Worm (Caenorhabditis elegans): ENCODE results near the gene ckb-3.

Gene ckb-3

DNA sequence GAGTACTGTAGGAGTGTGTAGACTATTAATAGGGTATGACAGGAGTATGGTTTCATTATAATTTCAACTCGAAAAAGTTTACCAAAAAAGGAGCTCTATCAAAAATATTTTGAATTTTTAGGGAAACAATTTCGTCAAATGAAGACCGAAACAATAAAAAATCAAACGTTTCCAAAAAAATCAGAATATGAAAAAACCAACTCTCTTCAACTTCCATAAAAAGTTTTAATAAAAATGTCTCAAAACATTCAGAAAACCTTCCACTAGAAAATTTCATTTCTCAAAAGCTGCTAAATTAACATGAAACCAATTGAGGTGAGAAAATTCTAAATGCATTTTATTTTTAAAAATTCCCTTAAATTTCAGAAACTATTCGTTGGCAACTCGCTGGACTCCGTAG lies at the start of gene ckb-3:
Gene ckb-3 (plus strand): TSS at position 301 of the 400 bp plus-strand sequence.
- TF ChIP-seq ref-1 (GFP tag; conservative IDR thresholded peaks at IDR 0.05) = no peak
- no peak for TF ChIP-seq T22C8.4 (GFP tag; IDR thresholded peaks at IDR 0.05)
- TF ChIP-seq ztf-29 (GFP tag; IDR thresholded peaks at IDR 0.05) = no peak
- TF ChIP-seq cog-1 (tag; optimal IDR thresholded peaks at IDR 0.05) = no peak

DNA sequence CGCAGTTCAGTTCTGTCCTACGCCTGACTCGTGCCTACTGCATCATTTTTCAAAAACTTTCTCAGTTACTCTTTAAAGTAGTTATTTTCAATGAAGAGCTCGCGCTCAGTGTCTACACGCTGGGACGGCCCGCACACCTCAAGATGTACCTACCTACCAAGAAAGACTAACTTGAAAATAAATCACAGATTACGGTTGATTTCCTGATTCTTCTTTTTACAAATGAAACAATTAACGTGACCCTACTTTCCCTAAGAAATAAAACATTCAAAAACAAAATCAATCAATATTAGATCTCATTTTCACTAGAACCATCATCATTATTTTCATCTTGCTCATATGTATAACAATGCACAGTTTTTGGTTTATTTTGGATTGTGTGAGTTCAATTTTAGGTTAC lies 49.3 kb upstream of the ckb-3 start, which contains the start of gene H38K22.7:
Gene H38K22.7 (plus strand): TSS at position 301 of the 400 bp plus-strand sequence.
- TF ChIP-seq ztf-29 (GFP tag; IDR thresholded peaks at IDR 0.05) (no peak), cog-1 (tag; optimal IDR thresholded peaks at IDR 0.05) (no peak), T22C8.4 (GFP tag; IDR thresholded peaks at IDR 0.05) (no peak), ztf-23 (GFP tag; IDR thresholded peaks at IDR 0.05) (no peak), tab-1 (GFP tag; IDR thresholded peaks at IDR 0.05) (no peak), ref-1 (GFP tag; conservative IDR thresholded peaks at IDR 0.05) (no peak), klf-2 (GFP tag; conservative IDR thresholded peaks at IDR 0.05) (no peak), flt-1 (GFP tag; IDR thresholded peaks at IDR 0.05) (no peak)

DNA sequence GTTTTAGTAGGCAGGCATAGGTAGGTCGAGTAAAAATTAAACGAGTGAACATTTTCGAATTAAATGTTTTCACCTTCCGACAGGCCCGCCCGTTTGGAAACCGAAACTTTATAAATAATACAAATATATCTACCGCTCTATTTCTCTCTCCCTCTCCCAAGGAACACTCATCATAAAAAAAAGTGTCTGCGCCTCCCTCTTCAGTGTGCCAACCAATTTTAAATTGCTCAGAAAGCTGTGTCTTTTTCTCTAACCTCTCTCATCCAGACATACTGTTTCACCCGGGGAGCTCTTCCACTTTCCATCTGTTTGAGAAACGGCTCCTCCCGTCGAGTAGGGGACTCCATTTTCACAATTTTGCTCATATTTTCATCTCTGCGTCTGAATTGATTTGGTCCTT lies 47.6 kb upstream of the ckb-3 start:
- TF ChIP-seq ztf-29 (GFP tag; IDR thresholded peaks at IDR 0.05) = no peak
- TF ChIP-seq flt-1 (GFP tag; IDR thresholded peaks at IDR 0.05) = no peak
- TF ChIP-seq klf-2 (GFP tag; conservative IDR thresholded peaks at IDR 0.05) = no peak
- no peak for TF ChIP-seq T22C8.4 (GFP tag; IDR thresholded peaks at IDR 0.05)
- no peak for TF ChIP-seq cog-1 (tag; optimal IDR thresholded peaks at IDR 0.05)
- no peak for TF ChIP-seq tab-1 (GFP tag; IDR thresholded peaks at IDR 0.05)
- no peak for TF ChIP-seq ztf-23 (GFP tag; IDR thresholded peaks at IDR 0.05)
- no peak for TF ChIP-seq ref-1 (GFP tag; conservative IDR thresholded peaks at IDR 0.05)
- no peak for TF ChIP-seq med-1 (GFP tag; optimal IDR thresholded peaks at IDR 0.05; ENCODE audit: insufficient read depth)

DNA sequence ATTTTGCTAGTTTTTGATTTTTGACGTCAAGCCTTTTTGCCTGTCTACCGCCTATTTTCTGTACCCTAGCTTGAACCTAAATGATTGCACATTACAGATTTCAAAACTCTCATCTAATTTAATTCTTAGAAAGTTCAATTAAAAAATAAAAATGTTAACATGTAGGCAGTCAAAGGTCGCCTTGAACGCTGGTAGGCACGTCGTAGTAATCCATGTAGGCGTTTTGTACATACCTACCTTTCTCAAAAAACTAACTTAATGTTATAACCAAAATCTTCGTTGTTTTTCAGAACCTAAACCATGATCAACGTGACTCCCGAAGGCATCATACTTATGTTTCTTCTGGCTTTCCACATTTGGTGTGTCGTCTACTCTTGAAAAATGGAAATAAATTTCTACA lies 46.8 kb upstream of the ckb-3 start, which contains the start of gene H38K22.9:
Gene H38K22.9 (plus strand): TSS at position 301 of the 400 bp plus-strand sequence.
- TF ChIP-seq ztf-29 (GFP tag; IDR thresholded peaks at IDR 0.05) (no peak), ref-1 (GFP tag; conservative IDR thresholded peaks at IDR 0.05) (no peak), ztf-23 (GFP tag; IDR thresholded peaks at IDR 0.05) (no peak), flt-1 (GFP tag; IDR thresholded peaks at IDR 0.05) (no peak), klf-2 (GFP tag; conservative IDR thresholded peaks at IDR 0.05) (no peak), T22C8.4 (GFP tag; IDR thresholded peaks at IDR 0.05) (no peak), med-1 (GFP tag; optimal IDR thresholded peaks at IDR 0.05; ENCODE audit: insufficient read depth) (no peak), tab-1 (GFP tag; IDR thresholded peaks at IDR 0.05) (no peak), cog-1 (tag; optimal IDR thresholded peaks at IDR 0.05) (no peak)

DNA sequence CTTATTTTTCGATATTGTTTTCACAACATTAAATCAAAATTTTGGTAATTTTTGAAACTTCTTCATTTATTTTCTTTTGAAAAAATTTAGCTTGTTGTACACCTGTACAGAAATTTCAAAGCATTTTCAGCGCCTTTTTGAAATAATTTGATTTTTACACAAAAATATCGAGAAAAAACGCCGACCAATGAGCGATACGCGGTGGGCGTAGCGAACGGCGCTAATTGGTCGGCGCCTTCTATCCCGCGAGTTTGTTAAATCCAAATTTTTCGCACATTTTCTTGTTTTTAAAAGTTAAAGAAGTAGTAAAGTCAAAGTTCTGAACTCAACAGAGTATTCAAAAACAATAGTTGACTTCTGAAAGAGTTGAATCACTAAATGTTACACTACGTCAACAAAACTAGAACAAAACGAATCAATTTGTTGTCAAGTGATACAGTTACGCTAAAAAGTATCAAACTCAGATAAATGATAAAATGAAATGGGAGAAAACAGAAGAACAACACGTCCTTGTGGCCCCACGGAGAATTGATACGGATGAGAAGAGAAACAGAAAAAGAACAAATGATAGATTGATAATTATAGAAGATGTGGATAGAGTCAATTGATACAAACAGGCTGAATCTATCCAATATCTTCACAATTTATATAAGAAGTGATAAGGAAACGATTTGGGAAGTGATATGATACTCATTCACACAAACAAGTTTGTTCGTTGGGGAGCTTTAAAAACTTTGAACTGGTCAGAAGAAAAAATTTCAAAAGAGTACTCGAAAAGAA lies 42.3 kb upstream of the ckb-3 start:
- TF ChIP-seq ztf-23 (GFP tag; IDR thresholded peaks at IDR 0.05) (no peak), cog-1 (tag; optimal IDR thresholded peaks at IDR 0.05) (no peak), ztf-29 (GFP tag; IDR thresholded peaks at IDR 0.05) (no peak), klf-2 (GFP tag; conservative IDR thresholded peaks at IDR 0.05) (no peak), tab-1 (GFP tag; IDR thresholded peaks at IDR 0.05) (no peak), ref-1 (GFP tag; conservative IDR thresholded peaks at IDR 0.05) (no peak), flt-1 (GFP tag; IDR thresholded peaks at IDR 0.05) (no peak), T22C8.4 (GFP tag; IDR thresholded peaks at IDR 0.05) (no peak), med-1 (GFP tag; optimal IDR thresholded peaks at IDR 0.05; ENCODE audit: insufficient read depth) (no peak)

DNA sequence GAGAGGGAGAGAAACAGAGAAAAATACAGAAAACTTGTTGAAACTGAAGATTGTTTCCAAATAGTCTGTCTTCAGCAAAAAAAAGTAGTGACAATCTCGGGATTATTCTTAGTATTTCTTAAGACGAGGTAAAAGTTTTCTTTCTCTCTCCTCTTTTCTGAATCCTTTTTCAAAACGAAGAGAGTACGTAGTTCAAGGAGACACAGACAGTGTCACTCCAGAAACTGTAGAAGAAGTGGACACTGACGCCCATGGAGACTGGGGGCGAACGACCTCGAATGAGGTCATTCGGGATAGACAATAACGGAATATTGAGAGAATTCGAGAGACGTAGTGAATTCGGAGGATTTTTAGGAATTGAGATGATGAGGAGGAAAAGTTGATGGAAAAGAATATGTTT lies 39.7 kb upstream of the ckb-3 start, which contains the start of gene gly-6:
Gene gly-6 (minus strand): TSS at position 245 of the 400 bp plus-strand sequence.
- no peak for TF ChIP-seq klf-2 (GFP tag; conservative IDR thresholded peaks at IDR 0.05)
- no peak for TF ChIP-seq med-1 (GFP tag; optimal IDR thresholded peaks at IDR 0.05; ENCODE audit: insufficient read depth)
- TF ChIP-seq T22C8.4 (GFP tag; IDR thresholded peaks at IDR 0.05) = no peak

DNA sequence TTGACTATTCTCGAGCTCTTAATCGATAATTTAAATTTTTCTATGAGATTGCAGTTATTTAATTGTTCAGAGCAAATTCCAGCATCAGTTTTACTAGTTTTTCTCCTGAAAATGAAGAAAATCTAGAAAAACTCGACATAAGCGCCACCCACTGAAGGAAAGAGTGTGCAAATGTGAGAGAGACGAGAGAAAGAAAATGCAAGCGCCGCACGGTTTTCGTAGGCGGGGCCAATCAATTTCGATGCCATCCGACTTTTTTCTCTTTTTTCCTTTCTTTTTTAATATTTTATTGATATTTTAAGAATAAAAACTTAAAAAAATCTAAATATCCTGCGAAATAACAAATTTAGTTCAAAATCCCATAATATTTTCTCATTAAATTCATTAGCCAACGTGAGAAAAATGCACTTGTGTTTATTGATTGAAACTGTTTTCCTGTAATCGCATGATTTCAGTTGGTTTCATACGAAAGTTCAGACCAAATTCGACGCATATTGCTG lies 38.1 kb upstream of the ckb-3 start, which contains the start of gene cdk-12:
Gene cdk-12 (plus strand): TSS at position 450 of the 500 bp plus-strand sequence.
- TF ChIP-seq tab-1 (GFP tag; IDR thresholded peaks at IDR 0.05) = no peak
- TF ChIP-seq ztf-23 (GFP tag; IDR thresholded peaks at IDR 0.05) = no peak
- no peak for TF ChIP-seq flt-1 (GFP tag; IDR thresholded peaks at IDR 0.05)
- no peak for TF ChIP-seq klf-2 (GFP tag; conservative IDR thresholded peaks at IDR 0.05)
- no peak for TF ChIP-seq med-1 (GFP tag; optimal IDR thresholded peaks at IDR 0.05; ENCODE audit: insufficient read depth)
- no peak for TF ChIP-seq ref-1 (GFP tag; conservative IDR thresholded peaks at IDR 0.05)
- no peak for TF ChIP-seq cog-1 (tag; optimal IDR thresholded peaks at IDR 0.05)
- TF ChIP-seq T22C8.4 (GFP tag; IDR thresholded peaks at IDR 0.05) = no peak
- TF ChIP-seq ztf-29 (GFP tag; IDR thresholded peaks at IDR 0.05) = no peak

DNA sequence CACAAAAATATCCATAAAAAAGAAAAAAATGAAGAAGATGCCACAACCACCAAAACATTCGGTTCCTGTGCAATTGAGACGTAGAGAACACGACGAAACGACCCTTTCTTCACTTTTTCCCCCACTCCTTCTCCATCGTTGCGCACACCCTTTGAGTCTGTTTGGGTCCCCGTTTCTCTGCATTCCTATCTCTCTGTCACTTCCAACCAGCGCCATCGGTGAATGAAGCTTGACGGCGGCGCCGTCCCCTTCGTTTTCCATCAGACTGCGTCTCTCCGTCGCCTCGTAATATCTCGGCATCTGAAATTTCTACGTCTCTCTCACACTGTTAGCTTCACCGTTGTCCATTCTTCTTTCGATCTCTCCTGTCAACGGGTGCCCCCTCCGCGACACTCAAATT lies 35.1 kb upstream of the ckb-3 start:
- TF ChIP-seq ref-1 (GFP tag; conservative IDR thresholded peaks at IDR 0.05) = no peak

DNA sequence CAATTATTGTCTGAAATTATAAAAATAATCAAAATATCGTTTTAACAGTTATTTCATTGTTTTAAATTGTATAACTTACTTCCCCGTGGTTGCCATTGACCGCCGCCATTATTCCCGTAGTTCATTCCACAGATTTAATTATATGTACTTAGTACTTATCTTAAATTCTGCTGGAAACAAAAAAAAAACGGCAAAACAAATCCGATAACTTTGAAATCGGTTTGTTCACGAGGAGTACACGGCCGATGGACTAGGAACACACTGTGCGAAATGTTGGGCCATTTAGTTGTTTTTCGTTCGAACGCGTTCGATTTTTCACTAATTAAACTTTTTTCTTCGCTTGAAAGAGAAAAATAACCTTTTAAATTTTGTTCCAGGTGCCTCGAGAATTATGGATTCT lies 27.6 kb upstream of the ckb-3 start, which contains the start of the genes B0285.3 and lcmt-1:
Gene B0285.3 (minus strand): TSS at position 267 of the 400 bp plus-strand sequence.
Gene lcmt-1 (plus strand): TSS at position 377 of the 400 bp plus-strand sequence.
- TF ChIP-seq ztf-23 (GFP tag; IDR thresholded peaks at IDR 0.05) (0 out of 2 replicates have a peak, but pooled peaks have one; percentile 5), flt-1 (GFP tag; IDR thresholded peaks at IDR 0.05) (peak; percentile 40; the same call in 1 of the 2 replicates), cog-1 (tag; optimal IDR thresholded peaks at IDR 0.05) (no peak), klf-2 (GFP tag; conservative IDR thresholded peaks at IDR 0.05) (no peak)

DNA sequence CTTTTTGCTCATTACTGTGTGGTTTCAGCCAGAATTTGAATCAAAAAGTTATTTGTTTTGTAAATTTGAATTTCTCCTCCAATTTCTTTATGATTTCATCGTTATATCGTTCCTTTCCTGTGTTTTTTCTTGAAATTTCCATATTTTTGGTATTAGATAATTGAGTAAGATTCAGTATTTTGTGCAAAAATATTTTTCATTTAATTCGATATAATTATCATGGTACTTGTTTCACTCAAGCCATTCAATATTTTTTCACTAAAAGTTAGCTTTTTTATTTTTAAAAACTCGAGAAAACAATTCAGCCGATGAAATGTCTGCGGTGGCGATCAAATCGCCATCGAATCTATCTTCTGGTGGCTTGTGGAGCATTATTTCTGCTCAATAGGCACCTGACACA lies 25.7 kb upstream of the ckb-3 start, which contains the start of gene hse-5:
Gene hse-5 (plus strand): TSS at position 301 of the 400 bp plus-strand sequence.
- TF ChIP-seq med-1 (GFP tag; optimal IDR thresholded peaks at IDR 0.05; ENCODE audit: insufficient read depth) (no peak), ref-1 (GFP tag; conservative IDR thresholded peaks at IDR 0.05) (no peak), klf-2 (GFP tag; conservative IDR thresholded peaks at IDR 0.05) (no peak), cog-1 (tag; optimal IDR thresholded peaks at IDR 0.05) (no peak), ztf-29 (GFP tag; IDR thresholded peaks at IDR 0.05) (no peak), T22C8.4 (GFP tag; IDR thresholded peaks at IDR 0.05) (no peak), ztf-23 (GFP tag; IDR thresholded peaks at IDR 0.05) (no peak), flt-1 (GFP tag; IDR thresholded peaks at IDR 0.05) (no peak), tab-1 (GFP tag; IDR thresholded peaks at IDR 0.05) (no peak)
